Fruit fly (Drosophila melanogaster) whole organism: ENCODE measurements around the gene Muc68Ca.

ENCODE experiments used
- CG8478 ChIP-seq: fragments of >200 bp; optimal IDR thresholded peaks from 2 replicates; lab custom pipeline; 2018; ENCODE audit warnings: inconsistent platforms
- Dll ChIP-seq: fragments of >200 bp; optimal IDR thresholded peaks from 2 replicates; lab custom pipeline; 2017
- EcR ChIP-seq, 2 experiments: fragments of >200 bp; optimal IDR thresholded peaks; 2 replicates each; lab custom pipeline; 2017; ENCODE audit warnings: missing biosample characterization in 2 of 2, missing genetic modification characterization in 2 of 2, missing genetic modification reagents in 2 of 2
- pan ChIP-seq: fragments of >200 bp; optimal IDR thresholded peaks from 2 replicates; lab custom pipeline; 2017
- psq ChIP-seq: fragments of >200 bp; optimal IDR thresholded peaks from 2 replicates; lab custom pipeline; 2017
- usp ChIP-seq: fragments of >200 bp; optimal IDR thresholded peaks from 2 replicates; lab custom pipeline; 2017; ENCODE audit warnings: missing biosample characterization, missing genetic modification characterization, mixed read lengths

DNA sequence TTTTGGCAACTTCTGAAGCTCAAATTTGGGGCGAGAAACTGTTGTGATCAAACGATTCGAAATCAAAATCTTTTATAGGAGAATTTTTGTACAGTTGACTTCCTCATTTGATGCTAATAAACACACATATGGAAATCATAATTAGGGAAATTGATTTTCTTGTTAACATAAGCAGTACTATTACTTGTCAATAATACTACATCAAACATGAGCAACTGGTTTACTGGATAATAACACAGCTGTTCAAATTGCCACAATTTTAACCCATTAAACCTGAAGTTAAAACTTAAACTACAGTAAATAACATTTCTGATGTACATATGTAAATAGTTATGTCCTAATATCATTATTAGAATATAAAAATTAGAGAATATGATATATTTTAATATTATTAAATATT, 40.0 kb downstream of the Muc68Ca start, which contains the start of gene CG43390:
- no peak for TF ChIP-seq CG8478
- TF ChIP-seq psq (lab: Kevin White, UChicago), result no peak
- no peak for TF ChIP-seq EcR (GFP tag; optimal IDR thresholded peaks at IDR 0.05; lab: Kevin White, UChicago)
- no peak for TF ChIP-seq Dll (lab: Kevin White, UChicago)
- no peak for TF ChIP-seq pan (lab: Kevin White, UChicago)
- TF ChIP-seq usp (GFP tag; lab: Kevin White, UChicago), result no peak
